Fruit fly (Drosophila melanogaster): ENCODE data around the gene CG8838.

- TF ChIP-seq CG5180 (GFP tag; optimal IDR thresholded peaks at IDR 0.05) (no peak), her (GFP tag; optimal IDR thresholded peaks at IDR 0.05) (no peak), org-1 (GFP tag; optimal IDR thresholded peaks at IDR 0.05) (no peak), Chrac-16 (GFP tag; optimal IDR thresholded peaks at IDR 0.05) (no peak), NFAT (GFP tag; IDR thresholded peaks at IDR 0.05) (no peak), HHEX (GFP tag; optimal IDR thresholded peaks at IDR 0.05) (no peak), CG6683 (GFP tag; optimal IDR thresholded peaks at IDR 0.05) (no peak), CG4730 (GFP tag; IDR thresholded peaks at IDR 0.05) (no peak)
Measured at dm6 chr2L:3370920-3371319, 13.5 kb downstream of the CG8838 start.

All from whole organism, embryonic.